Fruit fly (Drosophila melanogaster): Measurements from ENCODE around the gene Gli.

Gli gene

dm6 chr2L:15746600-15747393 is 15.8 kb downstream of the Gli start:
- peak; percentile 76 for TF ChIP-seq CG8301 (tag; optimal IDR thresholded peaks at IDR 0.05)
- peak; percentile 70; the same call in 1 of the 3 replicates for TF ChIP-seq CG4496 (GFP tag; IDR thresholded peaks at IDR 0.05)
- no peak for TF ChIP-seq Ets98B (GFP tag; IDR thresholded peaks at IDR 0.05)
- TF ChIP-seq rn (GFP tag; IDR thresholded peaks at IDR 0.05) = 0 out of 2 replicates have a peak, but pooled peaks have one; percentile 37
- TF ChIP-seq Pif1A (GFP tag; optimal IDR thresholded peaks at IDR 0.05) = peak; percentile 59
- peak; percentile 64 for TF ChIP-seq CG32121 (GFP tag; IDR thresholded peaks at IDR 0.05)
- peak; percentile 70 for TF ChIP-seq CG34367 (tag; optimal IDR thresholded peaks at IDR 0.05)
- no peak for TF ChIP-seq CG14655 (GFP tag; optimal IDR thresholded peaks at IDR 0.05)
- no peak; the same call in 2 of the 3 replicates for TF ChIP-seq fd96Ca (GFP tag; IDR thresholded peaks at IDR 0.05)
- TF ChIP-seq CG12605 (GFP tag; IDR thresholded peaks at IDR 0.05) = no peak
- TF ChIP-seq CG15710 (tag; optimal IDR thresholded peaks at IDR 0.05) = peak; percentile 89
- TF ChIP-seq CG13204 (GFP tag; optimal IDR thresholded peaks at IDR 0.05) = peak; percentile 35
- peak; percentile 89 for TF ChIP-seq CG9948 (tag; optimal IDR thresholded peaks at IDR 0.05)
- TF ChIP-seq Pif1B (GFP tag; optimal IDR thresholded peaks at IDR 0.05) = peak; percentile 62
- peak; percentile 86 for TF ChIP-seq D1 (tag; optimal IDR thresholded peaks at IDR 0.05)
- TF ChIP-seq CG17806 (tag; optimal IDR thresholded peaks at IDR 0.05) = peak; percentile 78
- TF ChIP-seq gl (tag; optimal IDR thresholded peaks at IDR 0.05) = no peak
- no peak for TF ChIP-seq EcR (GFP tag; optimal IDR thresholded peaks at IDR 0.05)
- peak; percentile 93 for TF ChIP-seq CG8159 (tag; optimal IDR thresholded peaks at IDR 0.05)
- peak; percentile 84 for TF ChIP-seq Snoo (tag; optimal IDR thresholded peaks at IDR 0.05)
- no peak for TF ChIP-seq CG10348 (GFP tag; IDR thresholded peaks at IDR 0.05)

DNA sequence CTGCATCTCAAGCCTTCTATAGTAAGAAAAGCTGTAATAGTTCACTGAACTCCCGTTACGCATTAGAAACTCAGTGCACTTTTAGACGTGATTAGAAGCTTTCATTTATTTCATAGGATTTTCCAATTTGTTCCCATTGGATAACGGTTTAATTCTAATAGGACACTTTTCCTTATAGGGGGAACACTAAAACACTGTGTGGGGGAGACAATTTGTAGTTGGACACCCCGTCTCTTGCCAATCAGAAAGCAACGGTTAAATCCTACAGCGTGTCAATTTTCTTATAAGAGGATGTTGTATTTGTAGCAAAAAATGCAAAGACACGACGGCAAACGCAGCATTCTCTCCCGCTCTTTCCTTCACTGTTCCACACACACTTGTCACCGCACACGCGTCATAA is 16.6 kb downstream of the Gli start:
- TF ChIP-seq fd96Ca (GFP tag; IDR thresholded peaks at IDR 0.05) (no peak), CG17806 (tag; optimal IDR thresholded peaks at IDR 0.05) (no peak), Snoo (tag; optimal IDR thresholded peaks at IDR 0.05) (no peak), CG32121 (GFP tag; IDR thresholded peaks at IDR 0.05) (no peak), CG10348 (GFP tag; IDR thresholded peaks at IDR 0.05) (no peak), D1 (tag; optimal IDR thresholded peaks at IDR 0.05) (no peak), CG12605 (GFP tag; IDR thresholded peaks at IDR 0.05) (no peak), CG15710 (tag; optimal IDR thresholded peaks at IDR 0.05) (no peak), EcR (GFP tag; optimal IDR thresholded peaks at IDR 0.05) (no peak), CG34367 (tag; optimal IDR thresholded peaks at IDR 0.05) (no peak), gl (tag; optimal IDR thresholded peaks at IDR 0.05) (no peak), CG13204 (GFP tag; optimal IDR thresholded peaks at IDR 0.05) (no peak)

- TF ChIP-seq CG17806 (tag; optimal IDR thresholded peaks at IDR 0.05) = no peak
- 0 out of 3 replicates have a peak, but pooled peaks have one; percentile 18 for TF ChIP-seq CG4496 (GFP tag; IDR thresholded peaks at IDR 0.05)
- TF ChIP-seq Pif1B (GFP tag; optimal IDR thresholded peaks at IDR 0.05) = no peak
- TF ChIP-seq CG8159 (tag; optimal IDR thresholded peaks at IDR 0.05) = peak; percentile 13
- TF ChIP-seq EcR (GFP tag; optimal IDR thresholded peaks at IDR 0.05) = peak; percentile 88
- TF ChIP-seq CG13204 (GFP tag; optimal IDR thresholded peaks at IDR 0.05) = peak; percentile 4
These were observed 17.3 kb downstream of the Gli start for dm6 chr2L:15745036-15745854.

DNA sequence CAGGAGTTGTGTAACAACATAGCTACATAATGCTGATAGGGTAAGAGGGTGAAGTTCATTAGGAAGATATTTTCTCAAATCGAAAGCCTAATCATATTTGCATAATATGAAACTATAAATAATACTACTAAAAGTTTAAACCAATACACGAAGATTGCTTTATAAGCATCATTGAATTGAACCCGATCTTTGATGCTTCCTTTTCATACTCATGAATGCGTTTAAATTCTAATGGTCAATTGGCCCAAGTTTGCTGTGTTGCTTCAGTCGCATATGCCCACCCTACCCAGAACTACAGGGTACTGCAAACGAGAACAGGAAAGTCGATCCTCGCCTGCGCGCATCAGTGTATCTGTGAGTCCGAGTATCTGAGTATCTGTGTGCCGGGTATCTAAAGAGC is 19.0 kb downstream of the Gli start:
- no peak for TF ChIP-seq CG12605 (GFP tag; IDR thresholded peaks at IDR 0.05)
- peak; percentile 49; the same call in 1 of the 3 replicates for TF ChIP-seq CG4496 (GFP tag; IDR thresholded peaks at IDR 0.05)
- no peak for TF ChIP-seq CG17806 (tag; optimal IDR thresholded peaks at IDR 0.05)
- TF ChIP-seq Ets98B (GFP tag; IDR thresholded peaks at IDR 0.05) = no peak
- TF ChIP-seq Pif1B (GFP tag; optimal IDR thresholded peaks at IDR 0.05) = peak; percentile 25
- peak; percentile 72 for TF ChIP-seq CG13204 (GFP tag; optimal IDR thresholded peaks at IDR 0.05)
- no peak for TF ChIP-seq rn (GFP tag; IDR thresholded peaks at IDR 0.05)
- TF ChIP-seq CG8159 (tag; optimal IDR thresholded peaks at IDR 0.05) = peak; percentile 45
- no peak for TF ChIP-seq gl (tag; optimal IDR thresholded peaks at IDR 0.05)
- peak; percentile 84 for TF ChIP-seq CG9948 (tag; optimal IDR thresholded peaks at IDR 0.05)
- peak; percentile 46 for TF ChIP-seq CG14655 (GFP tag; optimal IDR thresholded peaks at IDR 0.05)
- peak; percentile 78 for TF ChIP-seq Pif1A (GFP tag; optimal IDR thresholded peaks at IDR 0.05)
- peak; percentile 95 for TF ChIP-seq CG15710 (tag; optimal IDR thresholded peaks at IDR 0.05)
- TF ChIP-seq Snoo (tag; optimal IDR thresholded peaks at IDR 0.05) = peak; percentile 94
- TF ChIP-seq CG34367 (tag; optimal IDR thresholded peaks at IDR 0.05) = peak; percentile 94

- no peak for TF ChIP-seq CG14655 (GFP tag; optimal IDR thresholded peaks at IDR 0.05)
- no peak for TF ChIP-seq CG12605 (GFP tag; IDR thresholded peaks at IDR 0.05)
- TF ChIP-seq CG34367 (tag; optimal IDR thresholded peaks at IDR 0.05) = no peak
These were observed 19.6 kb downstream of the Gli start for dm6 chr2L:15742976-15743375.

- no peak for TF ChIP-seq CG12605 (GFP tag; IDR thresholded peaks at IDR 0.05)
- TF ChIP-seq CG15710 (tag; optimal IDR thresholded peaks at IDR 0.05) = no peak
- TF ChIP-seq CG13204 (GFP tag; optimal IDR thresholded peaks at IDR 0.05) = no peak
- no peak for TF ChIP-seq gl (tag; optimal IDR thresholded peaks at IDR 0.05)
These were observed 21.1 kb downstream of the Gli start for dm6 chr2L:15741418-15741817.

All from whole organism, pupa.